Fruit fly (Drosophila melanogaster): ENCODE results near the gene Herp.

Herp gene

DNA sequence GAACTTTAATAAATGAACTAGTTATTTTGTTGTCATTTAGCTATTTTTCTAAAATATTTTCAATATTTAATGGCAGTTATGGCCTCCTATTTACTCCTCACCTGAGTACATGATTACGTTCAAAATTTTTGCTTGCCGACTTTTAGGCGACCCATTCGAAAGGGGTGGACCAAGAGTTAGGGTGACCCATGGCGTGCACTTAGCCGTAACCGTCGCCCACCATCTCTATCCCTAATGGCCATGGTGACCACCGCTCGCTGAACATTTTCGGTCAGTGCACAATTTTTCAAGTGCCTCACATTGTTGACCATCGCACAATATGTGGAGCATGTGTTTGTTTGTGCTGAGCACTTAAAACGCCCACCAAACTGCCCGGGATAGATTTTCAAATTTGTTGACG lies 28.0 kb downstream of the Herp start:
- TF ChIP-seq Optix (GFP tag; IDR thresholded peaks at IDR 0.05) (0 out of 3 replicates have a peak, but pooled peaks have one; percentile 12), slp2 (GFP tag; optimal IDR thresholded peaks at IDR 0.05) (no peak), CG17568 (GFP tag; optimal IDR thresholded peaks at IDR 0.05) (peak; percentile 60), ase (GFP tag; IDR thresholded peaks at IDR 0.05) (peak; percentile 4; the same call in 1 of the 3 replicates), CG11560 (tag; IDR thresholded peaks at IDR 0.05) (0 out of 3 replicates have a peak, but pooled peaks have one; percentile 8), twi (tag; optimal IDR thresholded peaks at IDR 0.05) (peak; percentile 78), bowl (GFP tag; IDR thresholded peaks at IDR 0.05) (0 out of 2 replicates have a peak, but pooled peaks have one; percentile 36), slbo (GFP tag; IDR thresholded peaks at IDR 0.05) (peak; percentile 39), CG8924 (tag; optimal IDR thresholded peaks at IDR 0.05) (no peak), Rfx (GFP tag; IDR thresholded peaks at IDR 0.05) (peak; percentile 5; the same call in 1 of the 2 replicates), CG6689 (GFP tag; IDR thresholded peaks at IDR 0.05) (0 out of 2 replicates have a peak, but pooled peaks have one; percentile 7), sr (GFP tag; IDR thresholded peaks at IDR 0.05) (0 out of 3 replicates have a peak, but pooled peaks have one; percentile 33), bsh (GFP tag; optimal IDR thresholded peaks at IDR 0.05) (no peak), CG11456 (GFP tag; IDR thresholded peaks at IDR 0.05) (0 out of 3 replicates have a peak, but pooled peaks have one; percentile 22), br (optimal IDR thresholded peaks at IDR 0.05) (no peak)

dm6 chr2L:7767328-7767727 lies 32.5 kb downstream of the Herp start, which contains the start of gene CG7191:
CG7191 (plus strand) TSS chr2L:7767628.
- TF ChIP-seq Awh (GFP tag; IDR thresholded peaks at IDR 0.05) (no peak), CG12744 (GFP tag; optimal IDR thresholded peaks at IDR 0.05) (no peak), Ssrp (tag; optimal IDR thresholded peaks at IDR 0.05) (no peak), Ets65A (GFP tag) (peak; percentile 23), CG17186 (GFP tag; optimal IDR thresholded peaks at IDR 0.05) (no peak), Deaf1 (tag; optimal IDR thresholded peaks at IDR 0.05) (peak; percentile 90), scrt (GFP tag; optimal IDR thresholded peaks at IDR 0.05) (peak; percentile 83), HmgZ (tag; optimal IDR thresholded peaks at IDR 0.05) (no peak), pnt (GFP tag; optimal IDR thresholded peaks at IDR 0.05) (no peak), CG16779 (GFP tag; IDR thresholded peaks at IDR 0.05) (no peak), prd (optimal IDR thresholded peaks at IDR 0.05) (no peak), prd (GFP tag; IDR thresholded peaks at IDR 0.05) (no peak), Blimp-1 (GFP tag; optimal IDR thresholded peaks at IDR 0.05) (no peak)

dm6 chr2L:7756835-7757234 lies 43.0 kb downstream of the Herp start:
- no peak for TF ChIP-seq E2f2 (GFP tag; IDR thresholded peaks at IDR 0.05)
- TF ChIP-seq ftz-f1 (GFP tag; optimal IDR thresholded peaks at IDR 0.05), result no peak
- TF ChIP-seq crol (GFP tag; IDR thresholded peaks at IDR 0.05), result no peak
- no peak for TF ChIP-seq D19B (GFP tag; optimal IDR thresholded peaks at IDR 0.05)
- peak; percentile 56; the same call in 1 of the 2 replicates for TF ChIP-seq slbo (GFP tag; IDR thresholded peaks at IDR 0.05)
- no peak for TF ChIP-seq CG17912 (GFP tag; optimal IDR thresholded peaks at IDR 0.05)
- no peak for TF ChIP-seq fd102C (GFP tag; optimal IDR thresholded peaks at IDR 0.05)
- no peak for TF ChIP-seq caup (GFP tag; optimal IDR thresholded peaks at IDR 0.05; ENCODE audit: severe bottlenecking)
- no peak for TF ChIP-seq btn (GFP tag; optimal IDR thresholded peaks at IDR 0.05)
- TF ChIP-seq CG34422 (GFP tag; IDR thresholded peaks at IDR 0.05), result 0 out of 3 replicates have a peak, but pooled peaks have one; percentile 16
- TF ChIP-seq vvl (GFP tag; IDR thresholded peaks at IDR 0.05), result no peak
- peak; percentile 14 for TF ChIP-seq ind (GFP tag; optimal IDR thresholded peaks at IDR 0.05)
- TF ChIP-seq CG11723 (GFP tag; optimal IDR thresholded peaks at IDR 0.05), result no peak
- no peak for TF ChIP-seq CG4328 (GFP tag; optimal IDR thresholded peaks at IDR 0.05)
- no peak for TF ChIP-seq CG8944 (GFP tag; optimal IDR thresholded peaks at IDR 0.05)
- TF ChIP-seq lilli (GFP tag; optimal IDR thresholded peaks at IDR 0.05), result no peak
- TF ChIP-seq z (GFP tag; IDR thresholded peaks at IDR 0.05), result no peak
- TF ChIP-seq CG13624 (GFP tag; optimal IDR thresholded peaks at IDR 0.05), result no peak
- TF ChIP-seq CG15514 (GFP tag; optimal IDR thresholded peaks at IDR 0.05), result no peak
- TF ChIP-seq Mrtf (GFP tag; IDR thresholded peaks at IDR 0.05), result no peak
- TF ChIP-seq CG6765 (GFP tag; optimal IDR thresholded peaks at IDR 0.05), result no peak
- TF ChIP-seq Atf-2 (GFP tag; optimal IDR thresholded peaks at IDR 0.05), result no peak
- TF ChIP-seq CG11504 (tag; optimal IDR thresholded peaks at IDR 0.05), result peak; percentile 34
- TF ChIP-seq ase (GFP tag; IDR thresholded peaks at IDR 0.05), result 0 out of 3 replicates have a peak, but pooled peaks have one; percentile 28
- no peak for TF ChIP-seq CG13123 (GFP tag; optimal IDR thresholded peaks at IDR 0.05)
